Worm (Caenorhabditis elegans): ENCODE results near the gene clec-222.

Gene clec-222

ce11 chrV:11228653-11229173, 42.4 kb upstream of the clec-222 start, which contains the start of gene pqn-70 (continued):
- TF ChIP-seq blmp-1 (tag; optimal IDR thresholded peaks at IDR 0.05), result peak; percentile 92
- TF ChIP-seq unc-86 (tag; optimal IDR thresholded peaks at IDR 0.05), result peak; percentile 80
- peak in 1 of 2 experiments; percentile 78 for TF ChIP-seq mdl-1 (tag; optimal IDR thresholded peaks at IDR 0.05)
- TF ChIP-seq hpl-2 (GFP tag; optimal IDR thresholded peaks at IDR 0.05), result peak; percentile 45
- TF ChIP-seq unc-130 (tag; optimal IDR thresholded peaks at IDR 0.05), result peak; percentile 87
- peak in 1 of 2 experiments; percentile 75 for TF ChIP-seq ztf-11 (tag; optimal IDR thresholded peaks at IDR 0.05)
- TF ChIP-seq ceh-90 (tag; optimal IDR thresholded peaks at IDR 0.05), result no peak
- peak; percentile 91 for TF ChIP-seq snu-23 (GFP tag; optimal IDR thresholded peaks at IDR 0.05)
- TF ChIP-seq lin-14 (GFP tag; optimal IDR thresholded peaks at IDR 0.05), result peak; percentile 97
- TF ChIP-seq swsn-7 (tag; optimal IDR thresholded peaks at IDR 0.05), result peak; percentile 83
- peak; percentile 70 for TF ChIP-seq skn-1 (tag; optimal IDR thresholded peaks at IDR 0.05)
- TF ChIP-seq sox-4 (tag; optimal IDR thresholded peaks at IDR 0.05), result peak; percentile 60
- TF ChIP-seq pax-3 (tag; optimal IDR thresholded peaks at IDR 0.05), result peak; percentile 61
- TF ChIP-seq nhr-76 (tag; optimal IDR thresholded peaks at IDR 0.05), result no peak
- TF ChIP-seq F16B12.6 (tag; optimal IDR thresholded peaks at IDR 0.05), result peak; percentile 48
- no peak for TF ChIP-seq hlh-17 (GFP tag; optimal IDR thresholded peaks at IDR 0.05; ENCODE audit: borderline replicate concordance)
- peak; percentile 74 for TF ChIP-seq fkh-8 (tag; optimal IDR thresholded peaks at IDR 0.05)
- TF ChIP-seq nhr-90 (tag; optimal IDR thresholded peaks at IDR 0.05; ENCODE audit: poor library complexity), result peak; percentile 79
- no peak for TF ChIP-seq egl-27 (tag; optimal IDR thresholded peaks at IDR 0.05)
- TF ChIP-seq zag-1 (tag; optimal IDR thresholded peaks at IDR 0.05), result no peak
- no peak for TF ChIP-seq nhr-84 (tag; optimal IDR thresholded peaks at IDR 0.05)
- TF ChIP-seq nhr-237 (tag; optimal IDR thresholded peaks at IDR 0.05), result peak; percentile 39
- TF ChIP-seq lin-13 (GFP tag; optimal IDR thresholded peaks at IDR 0.05), result peak; percentile 68
- peak; percentile 34; the same call in 1 of the 2 replicates for TF ChIP-seq mab-9 (GFP tag; IDR thresholded peaks at IDR 0.05)
- peak; percentile 93 for TF ChIP-seq mep-1 (tag; optimal IDR thresholded peaks at IDR 0.05)
- TF ChIP-seq snpc-4 (tag; optimal IDR thresholded peaks at IDR 0.05), result peak; percentile 72
- TF ChIP-seq nhr-28 (tag; optimal IDR thresholded peaks at IDR 0.05), result no peak
- peak; percentile 48 for TF ChIP-seq nhr-77 (tag; optimal IDR thresholded peaks at IDR 0.05)
- TF ChIP-seq xbp-1 (tag; optimal IDR thresholded peaks at IDR 0.05), result peak; percentile 75
- peak; percentile 66 for TF ChIP-seq dsc-1 (tag; optimal IDR thresholded peaks at IDR 0.05)
- TF ChIP-seq alr-1 (tag; optimal IDR thresholded peaks at IDR 0.05; ENCODE audit: borderline replicate concordance), result no peak
- peak; percentile 90 for TF ChIP-seq nhr-85 (tag)
- TF ChIP-seq sup-37 (GFP tag; optimal IDR thresholded peaks at IDR 0.05), result no peak
- TF ChIP-seq rnt-1 (tag; optimal IDR thresholded peaks at IDR 0.05), result peak; percentile 84
- TF ChIP-seq lir-3 (tag; optimal IDR thresholded peaks at IDR 0.05; ENCODE audit: poor library complexity), result peak; percentile 74
- TF ChIP-seq ceh-88 (GFP tag; IDR thresholded peaks at IDR 0.05), result peak; percentile 40; the same call in 1 of the 2 replicates
- no peak for TF ChIP-seq unc-98 (GFP tag; IDR thresholded peaks at IDR 0.05)
- peak; percentile 39 for TF ChIP-seq egl-13 (tag; optimal IDR thresholded peaks at IDR 0.05)
- TF ChIP-seq mef-2 (tag; optimal IDR thresholded peaks at IDR 0.05), result no peak
- TF ChIP-seq unc-62 (GFP tag; optimal IDR thresholded peaks at IDR 0.05), result no peak
- no peak for TF ChIP-seq vab-15 (tag; optimal IDR thresholded peaks at IDR 0.05)
- no peak for TF ChIP-seq unc-30 (tag; optimal IDR thresholded peaks at IDR 0.05)
- TF ChIP-seq grh-1 (GFP tag; IDR thresholded peaks at IDR 0.05), result peak; percentile 69
- no peak for TF ChIP-seq Y116A8C.19 (tag; optimal IDR thresholded peaks at IDR 0.05; ENCODE audit: borderline replicate concordance)
- TF ChIP-seq lin-39 (tag; optimal IDR thresholded peaks at IDR 0.05), result peak; percentile 23
- TF ChIP-seq zip-4 (GFP tag; optimal IDR thresholded peaks at IDR 0.05), result peak; percentile 25
- no peak for TF ChIP-seq efl-3 (GFP tag; optimal IDR thresholded peaks at IDR 0.05)
- TF ChIP-seq ceh-63 (GFP tag; optimal IDR thresholded peaks at IDR 0.05), result no peak
- TF ChIP-seq fkh-4 (tag; optimal IDR thresholded peaks at IDR 0.05; ENCODE audit: borderline replicate concordance), result no peak
- TF ChIP-seq elt-3 (tag; optimal IDR thresholded peaks at IDR 0.05), result peak in 2 of 6 experiments; percentile 42 to 54
- TF ChIP-seq pag-3 (tag; optimal IDR thresholded peaks at IDR 0.05; ENCODE audit: borderline replicate concordance, insufficient read depth), result no peak

Data from whole organism, L1 larva.